Worm (Caenorhabditis elegans): Measurements from ENCODE around the gene mog-3.

DNA sequence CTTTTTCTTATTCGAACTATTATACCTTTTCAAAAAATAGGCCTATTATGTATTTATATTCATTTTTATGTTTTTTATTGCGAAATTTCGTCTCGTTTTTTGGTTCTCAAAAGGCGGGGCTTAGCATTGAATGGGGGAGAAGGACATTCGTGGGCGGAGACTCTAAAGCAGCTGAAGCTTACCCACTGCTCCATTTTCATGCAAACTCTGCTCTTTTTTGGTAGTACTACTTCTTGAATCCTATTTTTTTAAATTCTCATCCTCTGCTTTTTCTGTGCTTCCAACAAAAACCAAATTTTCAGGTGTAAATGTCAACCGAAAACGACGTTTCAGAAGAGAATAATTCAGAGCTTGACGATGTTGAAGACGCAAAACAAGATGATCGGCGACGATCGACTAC lies 33.0 kb downstream of the mog-3 start, which contains the start of gene ZK121.2:
- TF ChIP-seq unc-39 (tag; optimal IDR thresholded peaks at IDR 0.05): no peak
- TF ChIP-seq pha-4 (tag; optimal IDR thresholded peaks at IDR 0.05): no peak
- no peak for TF ChIP-seq bed-3 (GFP tag; optimal IDR thresholded peaks at IDR 0.05)
- no peak for TF ChIP-seq nhr-237 (tag; optimal IDR thresholded peaks at IDR 0.05)
- no peak for TF ChIP-seq sem-2 (GFP tag; optimal IDR thresholded peaks at IDR 0.05)
- TF ChIP-seq ztf-11 (tag; optimal IDR thresholded peaks at IDR 0.05): no peak
